Fruit fly (Drosophila melanogaster) whole organism, embryonic: ENCODE results near the gene CG1703.

Experiments
- Antp ChIP-seq: fragments of 200-800 bp; sonication (Bioruptor generic); optimal IDR thresholded peaks from 3 replicates; lab custom pipeline; 2016; ENCODE audit warnings: missing biosample characterization, missing genetic modification characterization
- Blimp-1 ChIP-seq: fragments of 200-800 bp; sonication (Bioruptor generic); optimal IDR thresholded peaks from 3 replicates; lab custom pipeline; 2018; ENCODE audit warnings: missing biosample characterization, missing genetic modification characterization, mild to moderate bottlenecking, moderate library complexity, missing genetic modification reagents
- CG10543 ChIP-seq: fragments of 200-800 bp; sonication (Bioruptor generic); optimal IDR thresholded peaks from 3 replicates; lab custom pipeline; 2017; ENCODE audit warnings: missing biosample characterization, mild to moderate bottlenecking, missing genetic modification characterization, moderate library complexity
- CG11456 ChIP-seq: fragments of 200-800 bp; sonication (Bioruptor generic); IDR thresholded peaks from 3 replicates; pipeline ENCODE4 v1.3.6; 2022; ENCODE audit warnings: missing biosample characterization, missing genetic modification characterization
- CG12659 ChIP-seq: fragments of 200-800 bp; sonication (Bioruptor generic); optimal IDR thresholded peaks from 3 replicates; lab custom pipeline; 2017; ENCODE audit warnings: mild to moderate bottlenecking, missing biosample characterization, missing genetic modification reagents, missing genetic modification characterization
- CG12769 ChIP-seq: fragments of 200-800 bp; sonication (Bioruptor generic); optimal IDR thresholded peaks from 2 replicates; lab custom pipeline; 2019; ENCODE audit warnings: missing biosample characterization, mild to moderate bottlenecking, missing genetic modification characterization, moderate library complexity
- CG15011 ChIP-seq: fragments of 200-800 bp; sonication (Bioruptor generic); optimal IDR thresholded peaks from 3 replicates; lab custom pipeline; 2018; ENCODE audit warnings: missing biosample characterization, mild to moderate bottlenecking, missing genetic modification characterization
- CG30431 ChIP-seq: fragments of 200-800 bp; sonication (Bioruptor generic); optimal IDR thresholded peaks from 2 replicates; lab custom pipeline; 2017; ENCODE audit warnings: missing biosample characterization, missing genetic modification characterization
- CG5953 ChIP-seq: fragments of 200-800 bp; sonication (Bioruptor generic); IDR thresholded peaks from 2 replicates; pipeline ENCODE4 v1.3.6; 2022; ENCODE audit warnings: missing biosample characterization, missing genetic modification characterization
- CG6765 ChIP-seq: fragments of 200-800 bp; sonication (Bioruptor generic); optimal IDR thresholded peaks from 3 replicates; lab custom pipeline; 2017; ENCODE audit warnings: missing biosample characterization, mild to moderate bottlenecking, missing genetic modification characterization
- CG7745 ChIP-seq: fragments of 200-800 bp; sonication (Bioruptor generic); optimal IDR thresholded peaks from 2 replicates; lab custom pipeline; 2018; ENCODE audit warnings: missing biosample characterization, mild to moderate bottlenecking, missing genetic modification characterization, moderate library complexity
- CG9876 ChIP-seq: fragments of 200-800 bp; sonication (Bioruptor generic); optimal IDR thresholded peaks from 2 replicates; lab custom pipeline; 2016; ENCODE audit warnings: missing biosample characterization, missing genetic modification characterization
- CTCF ChIP-seq: fragments of 200-800 bp; sonication (Bioruptor generic); optimal IDR thresholded peaks from 2 replicates; lab custom pipeline; 2017; ENCODE audit warnings: missing biosample characterization, mild to moderate bottlenecking, missing genetic modification characterization, moderate library complexity
- Dbx ChIP-seq: fragments of 200-800 bp; sonication (Bioruptor generic); IDR thresholded peaks from 3 replicates; pipeline ENCODE4 v1.3.6; 2022; ENCODE audit warnings: missing biosample characterization, missing genetic modification characterization
- Dek ChIP-seq: fragments of 200-800 bp; sonication (Bioruptor generic); optimal IDR thresholded peaks from 3 replicates; lab custom pipeline; 2019; ENCODE audit warnings: missing biosample characterization, mild to moderate bottlenecking, missing genetic modification characterization, moderate library complexity
- Dll ChIP-seq: fragments of 200-800 bp; sonication (Bioruptor generic); IDR thresholded peaks from 4 replicates; pipeline ENCODE4 v1.3.6; 2022; ENCODE audit warnings: missing biosample characterization, missing genetic modification characterization; ENCODE audit not compliant: partially characterized antibody
- E2f1 ChIP-seq: fragments of 200-800 bp; sonication (Bioruptor generic); IDR thresholded peaks from 2 replicates; pipeline ENCODE4 v1.3.6; 2022; ENCODE audit warnings: missing biosample characterization, missing genetic modification characterization
- GATAe ChIP-seq: fragments of 200-800 bp; sonication (Bioruptor generic); conservative IDR thresholded peaks from 2 replicates; pipeline ENCODE4 v1.3.6; 2022; ENCODE audit warnings: missing biosample characterization, missing genetic modification characterization
- HLH4C ChIP-seq: fragments of 200-800 bp; sonication (Bioruptor generic); IDR thresholded peaks from 3 replicates; pipeline ENCODE4 v1.3.6; 2022; ENCODE audit warnings: missing biosample characterization, missing genetic modification characterization; ENCODE audit not compliant: partially characterized antibody
- HmgD ChIP-seq: fragments of 200-800 bp; sonication (Bioruptor generic); optimal IDR thresholded peaks from 3 replicates; lab custom pipeline; 2016; ENCODE audit warnings: missing biosample characterization, missing genetic modification characterization
- Lim3 ChIP-seq: fragments of 200-800 bp; sonication (Bioruptor generic); IDR thresholded peaks from 2 replicates; pipeline ENCODE4 v1.3.6; 2022; ENCODE audit warnings: missing biosample characterization, missing genetic modification characterization
- MTF-1 ChIP-seq: fragments of 200-800 bp; sonication (Bioruptor generic); optimal IDR thresholded peaks from 2 replicates; lab custom pipeline; 2018; ENCODE audit warnings: missing biosample characterization, mild to moderate bottlenecking, missing genetic modification characterization, borderline replicate concordance
- Max ChIP-seq: fragments of 200-800 bp; sonication (Bioruptor generic); optimal IDR thresholded peaks from 2 replicates; lab custom pipeline; 2016; ENCODE audit warnings: missing biosample characterization, mild to moderate bottlenecking, missing genetic modification characterization
- Nf-YA ChIP-seq: fragments of 200-800 bp; sonication (Bioruptor generic); IDR thresholded peaks from 2 replicates; pipeline ENCODE4 v1.3.6; 2022; ENCODE audit warnings: missing biosample characterization, missing genetic modification characterization
- Ravus ChIP-seq: fragments of 200-800 bp; sonication (Bioruptor generic); IDR thresholded peaks from 2 replicates; pipeline ENCODE4 v1.3.6; 2022; ENCODE audit warnings: missing biosample characterization, missing genetic modification characterization
- Sox100B ChIP-seq: fragments of 200-800 bp; sonication (Bioruptor generic); optimal IDR thresholded peaks from 3 replicates; lab custom pipeline; 2018; ENCODE audit warnings: missing biosample characterization, mild to moderate bottlenecking, missing genetic modification characterization
- Ssrp ChIP-seq: fragments of 200-800 bp; sonication (Bioruptor generic); optimal IDR thresholded peaks from 2 replicates; lab custom pipeline; 2018; ENCODE audit warnings: missing biosample characterization, mild to moderate bottlenecking, missing genetic modification characterization, moderate library complexity
- Xrp1 ChIP-seq: fragments of 200-800 bp; sonication (Bioruptor generic); IDR thresholded peaks from 2 replicates; pipeline ENCODE4 v1.3.6; 2022; ENCODE audit warnings: missing biosample characterization, missing genetic modification characterization
- al ChIP-seq: fragments of 200-800 bp; sonication (Bioruptor generic); IDR thresholded peaks from 2 replicates; pipeline ENCODE4 v1.3.6; 2022; ENCODE audit warnings: missing biosample characterization, missing genetic modification characterization
- bcd ChIP-seq: fragments of 200-800 bp; sonication (Bioruptor generic); optimal IDR thresholded peaks from 2 replicates; lab custom pipeline; 2017; ENCODE audit warnings: missing biosample characterization, mild to moderate bottlenecking, missing genetic modification characterization
- bowl ChIP-seq: fragments of 200-800 bp; sonication (Bioruptor generic); IDR thresholded peaks from 2 replicates; pipeline ENCODE4 v1.3.6; 2022; ENCODE audit warnings: missing biosample characterization, missing genetic modification characterization
- chm ChIP-seq: fragments of 200-800 bp; sonication (Bioruptor generic); IDR thresholded peaks from 2 replicates; pipeline ENCODE4 v1.3.6; 2022; ENCODE audit warnings: missing biosample characterization, missing genetic modification characterization
- dan ChIP-seq: fragments of 200-800 bp; sonication (Bioruptor generic); IDR thresholded peaks from 2 replicates; pipeline ENCODE4 v1.3.6; 2022; ENCODE audit warnings: missing biosample characterization, missing genetic modification characterization
- eyg ChIP-seq: fragments of 200-800 bp; sonication (Bioruptor generic); optimal IDR thresholded peaks from 3 replicates; lab custom pipeline; 2016; ENCODE audit warnings: missing biosample characterization, missing genetic modification characterization
- fd3F ChIP-seq: fragments of 200-800 bp; sonication (Bioruptor generic); optimal IDR thresholded peaks from 2 replicates; lab custom pipeline; 2018; ENCODE audit warnings: missing biosample characterization, mild to moderate bottlenecking, missing genetic modification characterization, moderate library complexity
- fd96Cb ChIP-seq: fragments of 200-800 bp; sonication (Bioruptor generic); optimal IDR thresholded peaks from 2 replicates; lab custom pipeline; 2018; ENCODE audit warnings: missing biosample characterization, mild to moderate bottlenecking, missing genetic modification characterization, moderate library complexity
- gce ChIP-seq: fragments of 200-800 bp; sonication (Bioruptor generic); IDR thresholded peaks from 3 replicates; pipeline ENCODE4 v1.3.6; 2022; ENCODE audit warnings: missing biosample characterization, missing genetic modification characterization
- gsb ChIP-seq: fragments of 200-800 bp; sonication (Bioruptor generic); IDR thresholded peaks from 2 replicates; pipeline ENCODE4 v1.3.6; 2022; ENCODE audit warnings: missing biosample characterization, missing genetic modification characterization
- h ChIP-seq: fragments of >200 bp; optimal IDR thresholded peaks from 2 replicates; lab custom pipeline; 2017
- hkb ChIP-seq, 2 experiments: fragments of 200-800 bp in 1 of 2; fragments of >200 bp in 1 of 2; sonication (Bioruptor generic) in 1 of 2; IDR thresholded peaks in 1 of 2; optimal IDR thresholded peaks in 1 of 2; 2 replicates each; pipeline versions ENCODE4 v1.3.6 to Lab custom; 2017 to 2022; ENCODE audit warnings: missing biosample characterization in 1 of 2, missing genetic modification characterization in 1 of 2
- lilli ChIP-seq: fragments of 200-800 bp; sonication (Bioruptor generic); optimal IDR thresholded peaks from 3 replicates; lab custom pipeline; 2016; ENCODE audit warnings: missing biosample characterization, missing genetic modification characterization
- lola ChIP-seq, 3 experiments: fragments of >200 bp in 2 of 3; fragments of 200-800 bp in 1 of 3; sonication (Bioruptor generic) in 1 of 3; optimal IDR thresholded peaks; 2 replicates each; lab custom pipeline; 2017 to 2019; ENCODE audit warnings: missing biosample characterization in 3 of 3, missing genetic modification characterization in 3 of 3, mild to moderate bottlenecking in 1 of 3, moderate library complexity in 1 of 3
- nau ChIP-seq: fragments of 200-800 bp; sonication (Bioruptor generic); optimal IDR thresholded peaks from 3 replicates; lab custom pipeline; 2017; ENCODE audit warnings: missing biosample characterization, mild to moderate bottlenecking, missing genetic modification characterization, missing genetic modification reagents
- oc ChIP-seq: fragments of 200-800 bp; sonication (Bioruptor generic); optimal IDR thresholded peaks from 2 replicates; lab custom pipeline; 2018; ENCODE audit warnings: missing biosample characterization, mild to moderate bottlenecking, missing genetic modification characterization, moderate library complexity
- psq ChIP-seq: fragments of 200-800 bp; sonication (Bioruptor generic); optimal IDR thresholded peaks from 2 replicates; lab custom pipeline; 2017; ENCODE audit warnings: missing biosample characterization, missing genetic modification characterization
- row ChIP-seq: fragments of 200-800 bp; sonication (Bioruptor generic); IDR thresholded peaks from 3 replicates; pipeline ENCODE4 v1.3.6; 2022; ENCODE audit warnings: missing biosample characterization, missing genetic modification characterization
- sim ChIP-seq: fragments of 200-800 bp; sonication (Bioruptor generic); IDR thresholded peaks from 2 replicates; pipeline ENCODE4 v1.3.6; 2022; ENCODE audit warnings: missing biosample characterization, missing genetic modification characterization
- stwl ChIP-seq: fragments of 200-800 bp; sonication (Bioruptor generic); optimal IDR thresholded peaks from 3 replicates; lab custom pipeline; 2018; ENCODE audit warnings: missing biosample characterization, mild to moderate bottlenecking, missing genetic modification characterization, moderate library complexity
- sug ChIP-seq: fragments of 200-800 bp; optimal IDR thresholded peaks from 2 replicates; lab custom pipeline; 2019; ENCODE audit warnings: missing biosample characterization, mild to moderate bottlenecking, missing genetic modification characterization, moderate library complexity
- tio ChIP-seq: fragments of 200-800 bp; sonication (Bioruptor generic); optimal IDR thresholded peaks from 2 replicates; lab custom pipeline; 2017; ENCODE audit warnings: missing biosample characterization, missing genetic modification characterization, inconsistent platforms
- z ChIP-seq: fragments of 200-800 bp; sonication (Bioruptor generic); IDR thresholded peaks from 3 replicates; pipeline ENCODE4 v1.3.6; 2022; ENCODE audit warnings: missing biosample characterization, missing genetic modification characterization
- zfh1 ChIP-seq: fragments of 200-800 bp; sonication (Bioruptor generic); IDR thresholded peaks from 3 replicates; pipeline ENCODE4 v1.3.6; 2022; ENCODE audit warnings: missing biosample characterization, missing genetic modification characterization

Gene CG1703

DNA sequence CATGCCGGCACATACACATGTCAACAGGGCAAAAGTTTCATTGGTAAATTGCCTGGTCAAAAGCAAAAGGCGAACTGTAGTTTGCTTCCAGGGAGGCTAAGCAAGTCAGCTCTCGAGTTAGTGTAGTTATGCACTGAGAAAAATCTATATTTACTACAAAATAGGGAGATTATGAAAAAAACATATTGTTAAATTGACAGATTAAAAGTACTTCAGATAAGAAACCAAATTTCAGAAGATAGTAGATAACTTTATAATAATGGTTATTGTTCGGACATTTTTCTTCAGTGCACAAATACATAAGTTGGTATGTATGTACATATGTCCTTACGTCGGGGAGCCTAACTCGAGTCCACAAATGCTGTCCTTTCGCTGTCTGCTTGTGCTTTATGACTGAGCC is 45.4 kb downstream of the CG1703 start (continued):
- TF ChIP-seq al (GFP tag; lab: Robert Waterston, UW), result no peak
- no peak for TF ChIP-seq Dll (GFP tag; lab: Robert Waterston, UW)
- TF ChIP-seq CG10543 (GFP tag; lab: Kevin White, UChicago), result peak; percentile 60
- TF ChIP-seq CG11456, result no peak
- TF ChIP-seq Ssrp, result peak; percentile 29
- no peak for TF ChIP-seq CG7745 (tag; lab: Kevin White, UChicago)
- peak; percentile 71; the same call in 1 of the 2 replicates for TF ChIP-seq Xrp1
- TF ChIP-seq E2f1 (GFP tag; lab: Robert Waterston, UW), result 0 out of 2 replicates have a peak, but pooled peaks have one; percentile 31
- TF ChIP-seq sim (GFP tag; lab: Robert Waterston, UW), result no peak
- no peak for TF ChIP-seq h (lab: Kevin White, UChicago)
- TF ChIP-seq Sox100B (GFP tag; lab: Kevin White, UChicago), result peak; percentile 36
- TF ChIP-seq CTCF (GFP tag; lab: Kevin White, UChicago), result no peak
- TF ChIP-seq Dbx (GFP tag; lab: Robert Waterston, UW), result peak; percentile 39; the same call in 1 of the 3 replicates
- TF ChIP-seq hkb (optimal IDR thresholded peaks at IDR 0.05; lab: Kevin White, UChicago), result no peak
- TF ChIP-seq hkb (GFP tag; IDR thresholded peaks at IDR 0.05; lab: Robert Waterston, UW), result peak; percentile 65
- peak; percentile 11 for TF ChIP-seq nau (GFP tag; lab: Kevin White, UChicago)
- TF ChIP-seq gce (GFP tag; lab: Robert Waterston, UW), result no peak
- TF ChIP-seq Lim3 (GFP tag; lab: Robert Waterston, UW), result no peak
- no peak for TF ChIP-seq chm (GFP tag; lab: Robert Waterston, UW)
- peak; percentile 51 for TF ChIP-seq bcd (GFP tag; lab: Kevin White, UChicago)
- TF ChIP-seq psq (GFP tag; lab: Kevin White, UChicago), result no peak
- peak; percentile 40 for TF ChIP-seq CG12659 (GFP tag; lab: Kevin White, UChicago)
- TF ChIP-seq Max, result no peak
- peak; percentile 1 for TF ChIP-seq CG9876 (GFP tag; lab: Kevin White, UChicago)
- peak; percentile 46 for TF ChIP-seq fd3F (GFP tag; lab: Kevin White, UChicago)
- peak; percentile 54; the same call in 1 of the 3 replicates for TF ChIP-seq zfh1
- no peak for TF ChIP-seq dan (GFP tag; lab: Robert Waterston, UW)
- TF ChIP-seq sug (tag; lab: Kevin White, UChicago), result peak; percentile 53
- peak; percentile 3 for TF ChIP-seq CG6765 (GFP tag; lab: Kevin White, UChicago)
- no peak for TF ChIP-seq GATAe (GFP tag; lab: Robert Waterston, UW)
- TF ChIP-seq HmgD, result no peak
- no peak for TF ChIP-seq stwl (tag; lab: Kevin White, UChicago)
- TF ChIP-seq z (GFP tag; lab: Robert Waterston, UW), result no peak
- TF ChIP-seq CG15011 (GFP tag; lab: Kevin White, UChicago), result peak; percentile 14
- peak; percentile 32 for TF ChIP-seq Dek (tag; lab: Kevin White, UChicago)
- TF ChIP-seq Nf-YA (GFP tag; lab: Robert Waterston, UW), result no peak
- peak; percentile 53 for TF ChIP-seq Blimp-1 (GFP tag; lab: Kevin White, UChicago)
- no peak for TF ChIP-seq CG5953 (GFP tag; lab: Robert Waterston, UW)
- TF ChIP-seq lilli (GFP tag; lab: Kevin White, UChicago), result peak; percentile 64
- TF ChIP-seq MTF-1 (GFP tag; lab: Kevin White, UChicago), result no peak
- TF ChIP-seq Ravus (GFP tag; lab: Robert Waterston, UW), result no peak
- TF ChIP-seq HLH4C, result no peak
- peak in 1 of 3 experiments; percentile 51 for TF ChIP-seq lola (GFP tag; optimal IDR thresholded peaks at IDR 0.05; lab: Kevin White, UChicago)
- no peak for TF ChIP-seq eyg (GFP tag; lab: Kevin White, UChicago)
- peak; percentile 27 for TF ChIP-seq Antp
- TF ChIP-seq tio (GFP tag; lab: Kevin White, UChicago), result peak; percentile 33
- no peak for TF ChIP-seq CG30431 (GFP tag; lab: Kevin White, UChicago)
- peak; percentile 36 for TF ChIP-seq oc (tag; lab: Kevin White, UChicago)
- no peak for TF ChIP-seq bowl (GFP tag; lab: Robert Waterston, UW)
- TF ChIP-seq CG12769 (tag; lab: Kevin White, UChicago), result peak; percentile 52
- TF ChIP-seq row, result peak; percentile 72
- peak; percentile 33 for TF ChIP-seq fd96Cb
- TF ChIP-seq gsb, result peak; percentile 25; the same call in 1 of the 2 replicates
